Fruit fly (Drosophila melanogaster) whole organism, embryonic: ENCODE results near the gene Pax.

Experiments used
- CG10366 ChIP-seq: fragments of 200-800 bp; sonication (Bioruptor generic); IDR thresholded peaks from 2 replicates; pipeline ENCODE4 v1.3.6; 2022; ENCODE audit warnings: missing biosample characterization, missing genetic modification characterization
- CG10979 ChIP-seq: fragments of 200-800 bp; sonication (Bioruptor generic); optimal IDR thresholded peaks from 2 replicates; lab custom pipeline; 2018; ENCODE audit warnings: missing biosample characterization, mild to moderate bottlenecking, missing genetic modification characterization, moderate library complexity
- CG11093 ChIP-seq: fragments of 200-800 bp; sonication (Bioruptor generic); IDR thresholded peaks from 3 replicates; pipeline ENCODE4 v1.3.6; 2022; ENCODE audit warnings: missing biosample characterization, missing genetic modification characterization
- CG11504 ChIP-seq: fragments of 200-800 bp; sonication (Bioruptor generic); optimal IDR thresholded peaks from 3 replicates; lab custom pipeline; 2019; ENCODE audit warnings: missing biosample characterization, mild to moderate bottlenecking, missing genetic modification characterization, moderate library complexity
- CG13123 ChIP-seq: fragments of 200-800 bp; sonication (Bioruptor generic); optimal IDR thresholded peaks from 2 replicates; lab custom pipeline; 2016; ENCODE audit warnings: missing biosample characterization, missing genetic modification characterization
- CG13287 ChIP-seq: fragments of 200-800 bp; sonication (Bioruptor generic); IDR thresholded peaks from 2 replicates; pipeline ENCODE4 v1.3.6; 2022; ENCODE audit warnings: missing biosample characterization, missing genetic modification characterization; ENCODE audit not compliant: partially characterized antibody
- CG14441 ChIP-seq: fragments of 200-800 bp; sonication (Bioruptor generic); IDR thresholded peaks from 2 replicates; pipeline ENCODE4 v1.3.6; 2022; ENCODE audit warnings: missing biosample characterization, missing genetic modification characterization
- CG15269 ChIP-seq: fragments of 200-800 bp; sonication (Bioruptor generic); optimal IDR thresholded peaks from 2 replicates; lab custom pipeline; 2018; ENCODE audit warnings: missing biosample characterization, mild to moderate bottlenecking, missing genetic modification characterization, moderate library complexity
- CG17328 ChIP-seq: fragments of 200-800 bp; sonication (Bioruptor generic); IDR thresholded peaks from 2 replicates; pipeline ENCODE4 v1.3.6; 2022; ENCODE audit warnings: missing biosample characterization, missing genetic modification characterization
- CG17568 ChIP-seq: fragments of 200-800 bp; sonication (Bioruptor generic); optimal IDR thresholded peaks from 2 replicates; lab custom pipeline; 2018; ENCODE audit warnings: missing biosample characterization, mild to moderate bottlenecking, missing genetic modification characterization, moderate library complexity
- CG18619 ChIP-seq: fragments of 200-800 bp; sonication (Bioruptor generic); optimal IDR thresholded peaks from 3 replicates; lab custom pipeline; 2017; ENCODE audit warnings: missing biosample characterization, mild to moderate bottlenecking, missing genetic modification characterization
- CG31441 ChIP-seq: fragments of 200-800 bp; sonication (Bioruptor generic); IDR thresholded peaks from 2 replicates; pipeline ENCODE4 v1.3.6; 2022; ENCODE audit warnings: missing biosample characterization, missing genetic modification characterization
- CG4404 ChIP-seq: fragments of 200-800 bp; sonication (Bioruptor generic); IDR thresholded peaks from 2 replicates; pipeline ENCODE4 v1.3.6; 2022; ENCODE audit warnings: missing biosample characterization, missing genetic modification characterization
- CG6175 ChIP-seq: fragments of 200-800 bp; sonication (Bioruptor generic); IDR thresholded peaks from 3 replicates; pipeline ENCODE4 v1.3.6; 2022; ENCODE audit warnings: missing biosample characterization, missing genetic modification characterization
- CG6654 ChIP-seq: fragments of 200-800 bp; sonication (Bioruptor generic); optimal IDR thresholded peaks from 2 replicates; lab custom pipeline; 2017; ENCODE audit warnings: missing biosample characterization, mild to moderate bottlenecking, missing genetic modification characterization
- CG6813 ChIP-seq: fragments of 200-800 bp; sonication (Bioruptor generic); optimal IDR thresholded peaks from 2 replicates; lab custom pipeline; 2017; ENCODE audit warnings: missing biosample characterization, missing genetic modification characterization, mild to moderate bottlenecking, moderate library complexity, missing genetic modification reagents
- CG7786 ChIP-seq: fragments of 200-800 bp; sonication (Bioruptor generic); optimal IDR thresholded peaks from 2 replicates; lab custom pipeline; 2016; ENCODE audit warnings: missing biosample characterization, missing genetic modification characterization
- CG8089 ChIP-seq: fragments of 200-800 bp; sonication (Bioruptor generic); optimal IDR thresholded peaks from 3 replicates; lab custom pipeline; 2016; ENCODE audit warnings: missing biosample characterization, missing genetic modification characterization
- CG9876 ChIP-seq: fragments of 200-800 bp; sonication (Bioruptor generic); optimal IDR thresholded peaks from 2 replicates; lab custom pipeline; 2016; ENCODE audit warnings: missing biosample characterization, missing genetic modification characterization
- CG9932 ChIP-seq: fragments of 200-800 bp; sonication (Bioruptor generic); IDR thresholded peaks from 2 replicates; pipeline ENCODE4 v1.3.6; 2022; ENCODE audit warnings: missing biosample characterization, missing genetic modification characterization
- D ChIP-seq, 2 experiments: fragments of 200-800 bp in 1 of 2; fragments of >200 bp in 1 of 2; sonication (Bioruptor generic) in 1 of 2; optimal IDR thresholded peaks; 2 replicates in 1 of 2; 3 replicates in 1 of 2; lab custom pipeline; 2017; ENCODE audit warnings: mild to moderate bottlenecking in 1 of 2, missing biosample characterization in 1 of 2, missing genetic modification characterization in 1 of 2, missing genetic modification reagents in 1 of 2
- Dip3 ChIP-seq: fragments of 200-800 bp; sonication (Bioruptor generic); optimal IDR thresholded peaks from 3 replicates; lab custom pipeline; 2016; ENCODE audit warnings: missing biosample characterization, missing genetic modification characterization
- Ets97D ChIP-seq: fragments of 200-800 bp; sonication (Bioruptor generic); optimal IDR thresholded peaks from 3 replicates; lab custom pipeline; 2016; ENCODE audit warnings: missing biosample characterization, missing genetic modification characterization
- Hmx ChIP-seq: fragments of 200-800 bp; sonication (Bioruptor generic); optimal IDR thresholded peaks from 2 replicates; lab custom pipeline; 2016; ENCODE audit warnings: missing biosample characterization, missing genetic modification characterization
- Kr ChIP-seq: fragments of 200-800 bp; sonication (Bioruptor generic); optimal IDR thresholded peaks from 2 replicates; lab custom pipeline; 2017; ENCODE audit warnings: missing biosample characterization, mild to moderate bottlenecking, missing genetic modification characterization
- NC2β ChIP-seq: fragments of 200-800 bp; sonication (Bioruptor generic); optimal IDR thresholded peaks from 2 replicates; lab custom pipeline; 2016; ENCODE audit warnings: missing biosample characterization, missing genetic modification characterization
- Ravus ChIP-seq: fragments of 200-800 bp; sonication (Bioruptor generic); IDR thresholded peaks from 2 replicates; pipeline ENCODE4 v1.3.6; 2022; ENCODE audit warnings: missing biosample characterization, missing genetic modification characterization
- Rfx ChIP-seq: fragments of 200-800 bp; sonication (Bioruptor generic); IDR thresholded peaks from 2 replicates; pipeline ENCODE4 v1.3.6; 2022; ENCODE audit warnings: missing biosample characterization, missing genetic modification characterization
- Sin3A ChIP-seq: fragments of >200 bp; optimal IDR thresholded peaks from 2 replicates; lab custom pipeline; 2018
- Stat92E ChIP-seq, 3 experiments: fragments of >200 bp in 2 of 3; fragments of 200-800 bp in 1 of 3; sonication (Bioruptor generic) in 1 of 3; optimal IDR thresholded peaks; 2 replicates each; lab custom pipeline; 2017 to 2019; ENCODE audit warnings: missing biosample characterization in 3 of 3, missing genetic modification characterization in 3 of 3, mild to moderate bottlenecking in 1 of 3, moderate library complexity in 1 of 3
- Trl ChIP-seq, 3 experiments: fragments of >200 bp in 2 of 3; fragments of 200-800 bp in 1 of 3; sonication (Bioruptor generic) in 1 of 3; optimal IDR thresholded peaks; 2 replicates in 1 of 3; 3 replicates in 2 of 3; lab custom pipeline; 2016 to 2017; ENCODE audit warnings: missing biosample characterization in 1 of 3, missing genetic modification characterization in 1 of 3
- cg ChIP-seq: fragments of 200-800 bp; sonication (Bioruptor generic); optimal IDR thresholded peaks from 3 replicates; lab custom pipeline; 2019; ENCODE audit warnings: missing biosample characterization, mild to moderate bottlenecking, missing genetic modification characterization, moderate library complexity
- croc ChIP-seq: fragments of 200-800 bp; sonication (Bioruptor generic); conservative IDR thresholded peaks from 3 replicates; pipeline ENCODE4 v1.3.6; 2022; ENCODE audit warnings: missing biosample characterization, missing genetic modification characterization
- danr ChIP-seq: fragments of 200-800 bp; sonication (Bioruptor generic); IDR thresholded peaks from 2 replicates; pipeline ENCODE4 v1.3.6; 2022; ENCODE audit warnings: missing biosample characterization, missing genetic modification characterization
- fd102C ChIP-seq: fragments of 200-800 bp; sonication (Bioruptor generic); optimal IDR thresholded peaks from 2 replicates; lab custom pipeline; 2018; ENCODE audit warnings: missing biosample characterization, mild to moderate bottlenecking, missing genetic modification characterization, moderate library complexity
- gcm2 ChIP-seq: fragments of 200-800 bp; sonication (Bioruptor generic); optimal IDR thresholded peaks from 2 replicates; lab custom pipeline; 2016; ENCODE audit warnings: missing biosample characterization, missing genetic modification characterization
- gem ChIP-seq: fragments of 200-800 bp; sonication (Bioruptor generic); optimal IDR thresholded peaks from 2 replicates; lab custom pipeline; 2019; ENCODE audit warnings: missing biosample characterization, mild to moderate bottlenecking, missing genetic modification characterization, moderate library complexity
- gsb ChIP-seq: fragments of 200-800 bp; sonication (Bioruptor generic); IDR thresholded peaks from 2 replicates; pipeline ENCODE4 v1.3.6; 2022; ENCODE audit warnings: missing biosample characterization, missing genetic modification characterization
- ham ChIP-seq: fragments of 200-800 bp; sonication (Bioruptor generic); IDR thresholded peaks from 2 replicates; pipeline ENCODE4 v1.3.6; 2022; ENCODE audit warnings: missing biosample characterization, missing genetic modification characterization
- insv ChIP-seq, 2 experiments: fragments of 200-800 bp; sonication (Bioruptor generic); optimal IDR thresholded peaks; 3 replicates each; lab custom pipeline; 2016 to 2018; ENCODE audit warnings: missing biosample characterization in 2 of 2, missing genetic modification characterization in 2 of 2
- ken ChIP-seq: fragments of 200-800 bp; sonication (Bioruptor generic); IDR thresholded peaks from 3 replicates; pipeline ENCODE4 v1.3.6; 2022; ENCODE audit warnings: missing biosample characterization, missing genetic modification characterization
- luna ChIP-seq: fragments of 200-800 bp; sonication (Bioruptor generic); optimal IDR thresholded peaks from 2 replicates; lab custom pipeline; 2016; ENCODE audit warnings: missing biosample characterization, missing genetic modification characterization
- org-1 ChIP-seq: fragments of 200-800 bp; sonication (Bioruptor generic); optimal IDR thresholded peaks from 2 replicates; lab custom pipeline; 2017; ENCODE audit warnings: missing biosample characterization, missing genetic modification characterization
- pnt ChIP-seq: fragments of 200-800 bp; sonication (Bioruptor generic); optimal IDR thresholded peaks from 3 replicates; lab custom pipeline; 2016; ENCODE audit warnings: missing biosample characterization, missing genetic modification characterization
- rib ChIP-seq: fragments of 200-800 bp; sonication (Bioruptor generic); IDR thresholded peaks from 2 replicates; pipeline ENCODE4 v1.3.6; 2022; ENCODE audit warnings: missing biosample characterization, missing genetic modification characterization
- schlank ChIP-seq: fragments of 200-800 bp; sonication (Bioruptor generic); optimal IDR thresholded peaks from 2 replicates; lab custom pipeline; 2018; ENCODE audit warnings: missing biosample characterization, mild to moderate bottlenecking, missing genetic modification characterization
- seq ChIP-seq: fragments of 200-800 bp; sonication (Bioruptor generic); IDR thresholded peaks from 2 replicates; pipeline ENCODE4 v1.3.6; 2022; ENCODE audit warnings: missing biosample characterization, missing genetic modification characterization
- sim ChIP-seq: fragments of 200-800 bp; sonication (Bioruptor generic); IDR thresholded peaks from 2 replicates; pipeline ENCODE4 v1.3.6; 2022; ENCODE audit warnings: missing biosample characterization, missing genetic modification characterization
- slp2 ChIP-seq: fragments of 200-800 bp; sonication (Bioruptor generic); optimal IDR thresholded peaks from 2 replicates; lab custom pipeline; 2016; ENCODE audit warnings: missing biosample characterization, missing genetic modification characterization
- zfh1 ChIP-seq: fragments of 200-800 bp; sonication (Bioruptor generic); IDR thresholded peaks from 3 replicates; pipeline ENCODE4 v1.3.6; 2022; ENCODE audit warnings: missing biosample characterization, missing genetic modification characterization

The Pax gene

DNA sequence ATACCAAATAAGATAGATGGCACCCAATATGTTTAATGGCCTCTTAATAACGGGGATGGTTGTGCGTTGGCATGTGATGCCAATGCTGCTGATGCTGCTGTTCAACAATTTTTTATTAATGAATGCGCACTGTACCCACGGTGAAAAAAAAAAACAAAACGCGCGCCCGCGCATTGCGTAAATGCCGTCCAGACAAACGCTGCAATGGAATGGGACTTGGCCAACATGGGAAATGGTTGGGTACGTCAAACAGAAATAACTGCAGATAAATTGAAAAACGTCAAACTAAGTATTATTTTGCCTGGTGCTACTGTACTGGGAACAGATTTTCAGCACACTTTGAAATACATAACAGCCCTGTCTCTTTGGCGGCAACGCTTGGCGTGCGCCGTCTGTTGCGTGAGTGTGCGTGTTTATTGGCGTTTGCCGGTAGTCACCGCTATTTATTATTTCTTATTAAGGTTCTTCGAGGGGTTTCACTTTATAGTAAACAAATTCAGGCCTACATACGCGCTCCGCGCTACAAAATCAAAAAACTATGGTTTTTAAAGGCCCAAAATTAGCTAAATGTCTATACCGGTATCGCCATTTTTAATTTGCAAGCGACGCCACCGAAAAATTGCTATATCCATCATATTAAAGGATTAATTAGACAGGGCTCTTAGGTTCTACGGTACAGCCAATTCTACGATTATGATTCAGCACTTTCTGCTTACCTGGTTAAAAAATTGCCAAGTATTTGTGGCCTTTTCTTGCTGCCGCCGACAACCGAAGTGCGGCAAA lies 26.3 kb upstream of the Pax start (continued):
- TF ChIP-seq Trl (optimal IDR thresholded peaks at IDR 0.05; lab: Kevin White, UChicago) (no peak), Trl (GFP tag; optimal IDR thresholded peaks at IDR 0.05; lab: Kevin White, UChicago) (peak; percentile 23), croc (no peak), Sin3A (lab: Kevin White, UChicago) (no peak), luna (GFP tag; lab: Kevin White, UChicago) (no peak), ken (GFP tag; lab: Robert Waterston, UW) (0 out of 3 replicates have a peak, but pooled peaks have one; percentile 52), CG4404 (GFP tag; lab: Robert Waterston, UW) (no peak), CG13287 (GFP tag; lab: Robert Waterston, UW) (peak; percentile 39), slp2 (GFP tag; lab: Kevin White, UChicago) (no peak), CG6813 (no peak), org-1 (no peak), CG9876 (GFP tag; lab: Kevin White, UChicago) (no peak), insv (GFP tag; optimal IDR thresholded peaks at IDR 0.05; lab: Kevin White, UChicago) (no peak), CG17328 (GFP tag; lab: Robert Waterston, UW) (no peak), CG7786 (GFP tag; lab: Kevin White, UChicago) (no peak), gsb (GFP tag; lab: Robert Waterston, UW) (no peak), D (optimal IDR thresholded peaks at IDR 0.05; lab: Kevin White, UChicago) (no peak), D (GFP tag; optimal IDR thresholded peaks at IDR 0.05; lab: Kevin White, UChicago) (no peak), CG8089 (GFP tag; lab: Kevin White, UChicago) (no peak), ham (GFP tag; lab: Robert Waterston, UW) (no peak), Ravus (GFP tag; lab: Robert Waterston, UW) (no peak), Ets97D (GFP tag; lab: Kevin White, UChicago) (no peak), CG15269 (tag; lab: Kevin White, UChicago) (peak; percentile 31), Dip3 (GFP tag; lab: Kevin White, UChicago) (peak; percentile 34), CG17568 (GFP tag; lab: Kevin White, UChicago) (no peak), CG6175 (GFP tag; lab: Robert Waterston, UW) (no peak), schlank (tag; lab: Kevin White, UChicago) (no peak), CG11504 (tag; lab: Kevin White, UChicago) (peak; percentile 21), CG10979 (tag; lab: Kevin White, UChicago) (peak; percentile 13), fd102C (GFP tag; lab: Kevin White, UChicago) (no peak), gcm2 (GFP tag; lab: Kevin White, UChicago) (no peak), CG14441 (GFP tag; lab: Robert Waterston, UW) (peak; percentile 56), zfh1 (no peak), CG11093 (GFP tag; lab: Robert Waterston, UW) (0 out of 3 replicates have a peak, but pooled peaks have one; percentile 35), CG31441 (GFP tag; lab: Robert Waterston, UW) (0 out of 2 replicates have a peak, but pooled peaks have one; percentile 16), Stat92E (GFP tag; optimal IDR thresholded peaks at IDR 0.05; lab: Kevin White, UChicago) (no peak), CG13123 (GFP tag; lab: Kevin White, UChicago) (no peak), Hmx (GFP tag; lab: Kevin White, UChicago) (no peak), CG6654 (no peak), sim (GFP tag; lab: Robert Waterston, UW) (no peak), cg (peak; percentile 85), CG18619 (no peak), danr (GFP tag; lab: Robert Waterston, UW) (no peak), CG9932 (GFP tag; lab: Robert Waterston, UW) (no peak; the same call in 1 of the 2 replicates), NC2β (GFP tag; lab: Kevin White, UChicago) (no peak), Kr (no peak), rib (no peak; the same call in 1 of the 2 replicates), pnt (no peak), gem (tag; lab: Kevin White, UChicago) (peak; percentile 44), seq (GFP tag; lab: Robert Waterston, UW) (no peak), CG10366 (GFP tag; lab: Robert Waterston, UW) (no peak), Rfx (peak; percentile 49)
